Fruit fly (Drosophila melanogaster): ENCODE data around the gene CG12213.

Gene CG12213

DNA sequence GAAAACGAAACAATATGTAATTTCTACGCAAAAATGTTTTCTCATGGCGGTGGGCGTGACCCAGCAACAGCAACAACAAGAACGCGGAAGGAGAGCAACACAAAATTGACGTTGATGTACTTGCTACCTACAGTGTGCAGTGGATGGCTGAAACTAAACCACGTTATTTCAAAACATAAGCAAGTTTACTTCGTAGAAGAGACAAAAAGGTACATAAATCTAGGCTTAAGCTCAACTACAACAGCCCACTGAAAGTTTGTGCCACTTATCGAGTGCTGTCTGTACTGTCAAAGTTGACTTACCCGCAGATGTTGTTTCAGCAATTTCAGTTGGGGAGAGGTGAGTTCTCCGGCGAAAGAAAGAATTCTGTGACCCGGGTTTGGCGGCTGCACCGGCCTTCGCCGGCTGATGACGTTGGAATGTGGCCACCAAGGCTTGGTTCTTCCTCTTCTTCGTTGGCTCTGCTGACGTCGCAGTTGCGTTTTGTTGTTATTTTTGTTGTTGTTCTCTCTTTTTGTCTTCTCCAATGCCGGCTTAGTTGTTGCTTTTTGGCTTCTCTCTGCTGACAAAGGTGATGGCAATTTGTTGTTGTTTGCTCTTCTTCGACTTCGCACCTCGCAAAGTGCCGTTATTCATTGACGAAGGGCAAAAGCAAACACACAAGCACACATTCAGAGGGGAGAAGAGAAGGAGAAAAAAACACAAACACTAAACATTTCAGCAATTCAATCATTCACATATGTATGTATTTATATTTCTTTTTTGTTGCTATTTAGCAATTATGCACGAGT is 20.2 kb downstream of the CG12213 start:
- peak; percentile 63 for TF ChIP-seq CG8301 (tag; optimal IDR thresholded peaks at IDR 0.05)
- TF ChIP-seq CG8159 (tag; optimal IDR thresholded peaks at IDR 0.05) = peak; percentile 68
- TF ChIP-seq CG15710 (tag; optimal IDR thresholded peaks at IDR 0.05) = peak; percentile 63
- peak; percentile 8 for TF ChIP-seq EcR (GFP tag; optimal IDR thresholded peaks at IDR 0.05)
- TF ChIP-seq fd96Ca (GFP tag; IDR thresholded peaks at IDR 0.05) = peak; percentile 55; the same call in 2 of the 3 replicates
- no peak for TF ChIP-seq D1 (tag; optimal IDR thresholded peaks at IDR 0.05)
- TF ChIP-seq CG12605 (GFP tag; IDR thresholded peaks at IDR 0.05) = peak; percentile 32; the same call in 1 of the 2 replicates
- peak; percentile 58 for TF ChIP-seq CG17806 (tag; optimal IDR thresholded peaks at IDR 0.05)
- TF ChIP-seq Snoo (tag; optimal IDR thresholded peaks at IDR 0.05) = peak; percentile 69
- no peak for TF ChIP-seq CG32121 (GFP tag; IDR thresholded peaks at IDR 0.05)
- TF ChIP-seq rn (GFP tag; IDR thresholded peaks at IDR 0.05) = 0 out of 2 replicates have a peak, but pooled peaks have one; percentile 11
- TF ChIP-seq CG9948 (tag; optimal IDR thresholded peaks at IDR 0.05) = peak; percentile 59
- no peak for TF ChIP-seq CG10348 (GFP tag; IDR thresholded peaks at IDR 0.05)
- TF ChIP-seq Pif1A (GFP tag; optimal IDR thresholded peaks at IDR 0.05) = peak; percentile 42
- peak; percentile 38; the same call in 1 of the 2 replicates for TF ChIP-seq Ets98B (GFP tag; IDR thresholded peaks at IDR 0.05)
- TF ChIP-seq CG4496 (GFP tag; IDR thresholded peaks at IDR 0.05) = peak; percentile 69; the same call in 2 of the 3 replicates
- no peak for TF ChIP-seq CG14655 (GFP tag; optimal IDR thresholded peaks at IDR 0.05)
- peak; percentile 60 for TF ChIP-seq CG34367 (tag; optimal IDR thresholded peaks at IDR 0.05)
- TF ChIP-seq gl (tag; optimal IDR thresholded peaks at IDR 0.05) = peak; percentile 61
- TF ChIP-seq CG13204 (GFP tag; optimal IDR thresholded peaks at IDR 0.05) = peak; percentile 24
- TF ChIP-seq Pif1B (GFP tag; optimal IDR thresholded peaks at IDR 0.05) = peak; percentile 48

- no peak for TF ChIP-seq Snoo (tag; optimal IDR thresholded peaks at IDR 0.05)
- no peak for TF ChIP-seq rn (GFP tag; IDR thresholded peaks at IDR 0.05)
- TF ChIP-seq Ets98B (GFP tag; IDR thresholded peaks at IDR 0.05) = peak; percentile 18; the same call in 1 of the 2 replicates
- no peak for TF ChIP-seq CG32121 (GFP tag; IDR thresholded peaks at IDR 0.05)
- TF ChIP-seq gl (tag; optimal IDR thresholded peaks at IDR 0.05) = no peak
- TF ChIP-seq CG8159 (tag; optimal IDR thresholded peaks at IDR 0.05) = peak; percentile 66
- peak; percentile 60 for TF ChIP-seq CG8301 (tag; optimal IDR thresholded peaks at IDR 0.05)
- TF ChIP-seq CG34367 (tag; optimal IDR thresholded peaks at IDR 0.05) = peak; percentile 4
- no peak for TF ChIP-seq Pif1B (GFP tag; optimal IDR thresholded peaks at IDR 0.05)
- no peak for TF ChIP-seq CG12605 (GFP tag; IDR thresholded peaks at IDR 0.05)
- peak; percentile 70 for TF ChIP-seq CG14655 (GFP tag; optimal IDR thresholded peaks at IDR 0.05)
- peak; percentile 59 for TF ChIP-seq CG13204 (GFP tag; optimal IDR thresholded peaks at IDR 0.05)
- no peak for TF ChIP-seq CG15710 (tag; optimal IDR thresholded peaks at IDR 0.05)
- peak; percentile 78 for TF ChIP-seq EcR (GFP tag; optimal IDR thresholded peaks at IDR 0.05)
- TF ChIP-seq CG10348 (GFP tag; IDR thresholded peaks at IDR 0.05) = no peak
- no peak for TF ChIP-seq CG4496 (GFP tag; IDR thresholded peaks at IDR 0.05)
- peak; percentile 12 for TF ChIP-seq CG17806 (tag; optimal IDR thresholded peaks at IDR 0.05)
- TF ChIP-seq fd96Ca (GFP tag; IDR thresholded peaks at IDR 0.05) = no peak; the same call in 2 of the 3 replicates
- TF ChIP-seq CG9948 (tag; optimal IDR thresholded peaks at IDR 0.05) = peak; percentile 60
- no peak for TF ChIP-seq Pif1A (GFP tag; optimal IDR thresholded peaks at IDR 0.05)
- no peak for TF ChIP-seq D1 (tag; optimal IDR thresholded peaks at IDR 0.05)
Measured at dm6 chr3R:11945450-11946317, 21.8 kb downstream of the CG12213 start.

DNA sequence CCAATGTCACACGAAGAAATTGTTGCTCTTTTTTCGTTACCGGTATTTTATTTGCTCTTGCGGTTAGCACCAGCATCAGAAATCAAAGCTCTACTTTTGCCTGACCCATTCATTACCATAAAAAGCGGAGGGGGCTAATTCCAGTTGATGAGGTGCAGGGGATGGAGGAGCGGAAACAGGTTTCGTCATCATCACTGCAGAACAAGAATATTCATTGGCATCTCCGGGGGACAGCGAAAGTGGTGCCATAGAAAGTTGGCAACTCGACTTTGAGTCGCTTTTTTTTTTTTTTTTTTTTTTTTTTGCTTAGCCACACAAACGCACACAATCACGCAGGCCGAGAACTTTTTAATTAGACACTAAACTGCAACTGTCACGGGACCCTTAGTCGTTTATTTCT is 26.4 kb downstream of the CG12213 start:
- TF ChIP-seq CG14655 (GFP tag; optimal IDR thresholded peaks at IDR 0.05) = peak; percentile 17
- no peak for TF ChIP-seq CG13204 (GFP tag; optimal IDR thresholded peaks at IDR 0.05)

dm6 chr3R:11937427-11938114 is 29.9 kb downstream of the CG12213 start:
- TF ChIP-seq rn (GFP tag; IDR thresholded peaks at IDR 0.05) = peak; percentile 65
- TF ChIP-seq CG13204 (GFP tag; optimal IDR thresholded peaks at IDR 0.05) = peak; percentile 60
- TF ChIP-seq Snoo (tag; optimal IDR thresholded peaks at IDR 0.05) = no peak
- TF ChIP-seq CG14655 (GFP tag; optimal IDR thresholded peaks at IDR 0.05) = peak; percentile 64
- TF ChIP-seq CG32121 (GFP tag; IDR thresholded peaks at IDR 0.05) = peak; percentile 57
- peak; percentile 58 for TF ChIP-seq CG8159 (tag; optimal IDR thresholded peaks at IDR 0.05)
- peak; percentile 34 for TF ChIP-seq CG9948 (tag; optimal IDR thresholded peaks at IDR 0.05)
- TF ChIP-seq CG17806 (tag; optimal IDR thresholded peaks at IDR 0.05) = peak; percentile 69
- peak; percentile 10 for TF ChIP-seq Pif1A (GFP tag; optimal IDR thresholded peaks at IDR 0.05)
- TF ChIP-seq Ets98B (GFP tag; IDR thresholded peaks at IDR 0.05) = peak; percentile 72
- TF ChIP-seq CG10348 (GFP tag; IDR thresholded peaks at IDR 0.05) = no peak
- TF ChIP-seq CG12605 (GFP tag; IDR thresholded peaks at IDR 0.05) = peak; percentile 57; the same call in 1 of the 2 replicates
- TF ChIP-seq Pif1B (GFP tag; optimal IDR thresholded peaks at IDR 0.05) = peak; percentile 12
- no peak for TF ChIP-seq CG34367 (tag; optimal IDR thresholded peaks at IDR 0.05)
- peak; percentile 88 for TF ChIP-seq fd96Ca (GFP tag; IDR thresholded peaks at IDR 0.05)
- peak; percentile 18 for TF ChIP-seq CG15710 (tag; optimal IDR thresholded peaks at IDR 0.05)
- peak; percentile 64 for TF ChIP-seq EcR (GFP tag; optimal IDR thresholded peaks at IDR 0.05)
- no peak for TF ChIP-seq gl (tag; optimal IDR thresholded peaks at IDR 0.05)
- peak; percentile 51 for TF ChIP-seq CG8301 (tag; optimal IDR thresholded peaks at IDR 0.05)
- TF ChIP-seq CG4496 (GFP tag; IDR thresholded peaks at IDR 0.05) = peak; percentile 75
- peak; percentile 7 for TF ChIP-seq D1 (tag; optimal IDR thresholded peaks at IDR 0.05)
